Worm (Caenorhabditis elegans) whole organism, late embryonic: ENCODE data around the gene nhr-178.
A peak's percentile ranks its signal among the peaks of the same experiment; 100 is the strongest.
"Not testable (repeated sequence)": the region's sequence is repeated elsewhere in the genome, so short reads cannot be mapped to it uniquely, and the experiment has no call there.

Experiments
- K09A11.1 ChIP-seq: sonication (generic microtip); optimal IDR thresholded peaks from 2 replicates; lab custom pipeline; 2017; ENCODE audit warnings: antibody characterized with exemption, mild to moderate bottlenecking, missing genetic modification characterization, missing compliant biosample characterization; ENCODE audit not compliant: insufficient read depth
- T23F11.4 ChIP-seq: fragments of 200-800 bp; sonication (Bioruptor generic); optimal IDR thresholded peaks from 2 replicates; lab custom pipeline; 2018; ENCODE audit warnings: mild to moderate bottlenecking, missing genetic modification characterization, missing compliant biosample characterization
- ama-1 ChIP-seq: fragments of 150-350 bp; optimal IDR thresholded peaks from 2 replicates; lab custom pipeline; 2014
- ceh-2 ChIP-seq: sonication (generic microtip); optimal IDR thresholded peaks from 2 replicates; lab custom pipeline; 2016; ENCODE audit warnings: missing genotype, missing genetic modification characterization, missing compliant biosample characterization
- ceh-30 ChIP-seq: fragments of 150-350 bp; optimal IDR thresholded peaks from 2 replicates; lab custom pipeline; 2014; ENCODE audit warnings: missing biosample characterization, missing genetic modification characterization
- ceh-45 ChIP-seq: fragments of 200-800 bp; sonication (Bioruptor generic); IDR thresholded peaks from 2 replicates; pipeline ENCODE4 v1.3.6; 2022; ENCODE audit warnings: missing genetic modification reagents, missing genetic modification characterization, missing compliant biosample characterization
- elt-2 ChIP-seq: sonication (generic microtip); optimal IDR thresholded peaks from 2 replicates; lab custom pipeline; 2016; ENCODE audit warnings: missing genetic modification reagents, missing genetic modification characterization, missing compliant biosample characterization
- elt-4 ChIP-seq: sonication (generic microtip); optimal IDR thresholded peaks from 2 replicates; lab custom pipeline; 2016; ENCODE audit warnings: missing genetic modification characterization, missing compliant biosample characterization
- eyg-1 ChIP-seq: sonication (generic microtip); optimal IDR thresholded peaks from 2 replicates; lab custom pipeline; 2016; ENCODE audit warnings: missing genotype, missing genetic modification characterization, missing compliant biosample characterization
- fax-1 ChIP-seq: sonication (generic microtip); optimal IDR thresholded peaks from 2 replicates; lab custom pipeline; 2016; ENCODE audit warnings: missing genotype, missing genetic modification characterization, missing compliant biosample characterization
- hlh-13 ChIP-seq: fragments of 200-800 bp; sonication (Bioruptor generic); optimal IDR thresholded peaks from 2 replicates; lab custom pipeline; 2018; ENCODE audit warnings: mild to moderate bottlenecking, missing genetic modification characterization, missing compliant biosample characterization
- lin-11 ChIP-seq: fragments of 200-800 bp; sonication (Bioruptor generic); optimal IDR thresholded peaks from 2 replicates; lab custom pipeline; 2018; ENCODE audit warnings: mild to moderate bottlenecking, missing genetic modification characterization, missing compliant biosample characterization
- mec-3 ChIP-seq: sonication (generic microtip); optimal IDR thresholded peaks from 2 replicates; lab custom pipeline; 2016; ENCODE audit warnings: borderline replicate concordance, missing genetic modification characterization, missing compliant biosample characterization
- nfya-1 ChIP-seq: sonication (generic microtip); optimal IDR thresholded peaks from 2 replicates; lab custom pipeline; 2017; ENCODE audit warnings: missing genetic modification characterization, mild to moderate bottlenecking, missing compliant biosample characterization, antibody characterized with exemption, moderate library complexity
- nhr-232 ChIP-seq: sonication (generic microtip); optimal IDR thresholded peaks from 2 replicates; lab custom pipeline; 2016; ENCODE audit warnings: missing genetic modification characterization, missing compliant biosample characterization
- npax-4 ChIP-seq: sonication (generic microtip); optimal IDR thresholded peaks from 2 replicates; lab custom pipeline; 2016; ENCODE audit warnings: missing genetic modification characterization, missing compliant biosample characterization
- pha-4 ChIP-seq: fragments of 150-350 bp; optimal IDR thresholded peaks from 2 replicates; lab custom pipeline; 2018; ENCODE audit warnings: missing biosample characterization, missing genetic modification reagents, missing genetic modification characterization
- sdc-2 ChIP-seq: sonication (generic microtip); optimal IDR thresholded peaks from 2 replicates; lab custom pipeline; 2016; ENCODE audit warnings: missing genotype, missing genetic modification characterization, missing compliant biosample characterization
- sox-2 ChIP-seq: fragments of 200-800 bp; sonication (Bioruptor generic); IDR thresholded peaks from 2 replicates; pipeline ENCODE4 v1.3.6; 2022; ENCODE audit warnings: missing genetic modification reagents, missing genetic modification characterization, missing compliant biosample characterization
- sox-4 ChIP-seq: sonication (generic microtip); optimal IDR thresholded peaks from 2 replicates; lab custom pipeline; 2017; ENCODE audit warnings: mild to moderate bottlenecking, missing genetic modification characterization, inconsistent platforms, missing compliant biosample characterization
- unc-3 ChIP-seq, 2 experiments: fragments of 200-800 bp in 1 of 2; sonication (Bioruptor generic) in 1 of 2; sonication (generic microtip) in 1 of 2; conservative IDR thresholded peaks in 1 of 2; optimal IDR thresholded peaks in 1 of 2; 2 replicates each; pipeline versions ENCODE4 v1.3.6 to Lab custom; 2016 to 2022; ENCODE audit warnings: missing compliant biosample characterization in 2 of 2, missing genetic modification characterization in 2 of 2, missing genetic modification reagents in 1 of 2
- unc-86 ChIP-seq: sonication (generic microtip); optimal IDR thresholded peaks from 2 replicates; lab custom pipeline; 2016; ENCODE audit warnings: missing genetic modification characterization, missing compliant biosample characterization

The nhr-178 gene

ce11 chrV:1569750-1570419 lies 37.9 kb downstream of the nhr-178 start:
- TF ChIP-seq ama-1 (lab: Kevin White, UChicago) (peak; percentile 19), T23F11.4 (GFP tag; lab: Kevin White, UChicago) (no peak), hlh-13 (GFP tag; lab: Kevin White, UChicago) (no peak), nfya-1 (peak; percentile 73), K09A11.1 (tag; lab: Kevin White, UChicago) (no peak), unc-86 (tag; lab: Kevin White, UChicago) (no peak)

ce11 chrV:1566776-1567175 lies 41.0 kb downstream of the nhr-178 start, which contains the start of gene cdc-25.2:
Gene cdc-25.2, plus strand, starts transcription at chrV:1567076.
- no peak for TF ChIP-seq sdc-2 (tag; lab: Kevin White, UChicago)
- TF ChIP-seq ceh-45 (GFP tag; lab: Robert Waterston, UW): no peak

ce11 chrV:1561169-1561568 lies 46.6 kb downstream of the nhr-178 start:
- TF ChIP-seq unc-3 (GFP tag; conservative IDR thresholded peaks at IDR 0.05; lab: Robert Waterston, UW) (peak; percentile 72), sox-2 (GFP tag; lab: Robert Waterston, UW) (peak; percentile 39), ceh-45 (GFP tag; lab: Robert Waterston, UW) (peak; percentile 88)
- TF ChIP-seq unc-3 (tag; optimal IDR thresholded peaks at IDR 0.05; lab: Kevin White, UChicago): not testable (repeated sequence)

ce11 chrV:1558113-1558512 lies 49.6 kb downstream of the nhr-178 start:
- TF ChIP-seq elt-4 (tag; lab: Kevin White, UChicago): no peak
- TF ChIP-seq lin-11 (tag; lab: Kevin White, UChicago): no peak
- no peak for TF ChIP-seq eyg-1 (tag; lab: Kevin White, UChicago)
- no peak for TF ChIP-seq npax-4 (tag; lab: Kevin White, UChicago)
- TF ChIP-seq ceh-30 (tag; lab: Kevin White, UChicago): no peak
- TF ChIP-seq fax-1 (tag; lab: Kevin White, UChicago): no peak
- TF ChIP-seq hlh-13 (GFP tag; lab: Kevin White, UChicago): no peak
- no peak for TF ChIP-seq ceh-2 (tag; lab: Kevin White, UChicago)
- TF ChIP-seq nhr-232: no peak
- TF ChIP-seq mec-3 (tag; lab: Kevin White, UChicago): no peak
- TF ChIP-seq sox-4 (tag; lab: Kevin White, UChicago): no peak
- TF ChIP-seq pha-4: no peak
- no peak for TF ChIP-seq elt-2 (tag; lab: Kevin White, UChicago)
- TF ChIP-seq, all 69 proteins: peak for 0

ce11 chrV:1555072-1555471 lies 52.7 kb downstream of the nhr-178 start:
- TF ChIP-seq sox-2 (GFP tag; lab: Robert Waterston, UW) (no peak), ceh-2 (tag; lab: Kevin White, UChicago) (no peak), unc-86 (tag; lab: Kevin White, UChicago) (no peak), K09A11.1 (tag; lab: Kevin White, UChicago) (no peak), elt-2 (tag; lab: Kevin White, UChicago) (peak; percentile 86), pha-4 (no peak)
- TF ChIP-seq, all 69 proteins: peak for 1
